Worm (Caenorhabditis elegans) whole organism, L2 larva: ENCODE results near the gene srz-44.
"Not testable (repeated sequence)": the region's sequence is repeated elsewhere in the genome, so short reads cannot be mapped to it uniquely, and the experiment has no call there.

ENCODE experiments used
- C34F6.9 ChIP-seq: fragments of 150-350 bp; optimal IDR thresholded peaks from 2 replicates; lab custom pipeline; 2014; ENCODE audit warnings: missing biosample characterization, missing genetic modification characterization
- F13H6.1 ChIP-seq: sonication (generic microtip); optimal IDR thresholded peaks from 2 replicates; lab custom pipeline; 2016; ENCODE audit warnings: missing genetic modification characterization, missing compliant biosample characterization
- R02D3.7 ChIP-seq: fragments of 150-350 bp; optimal IDR thresholded peaks from 2 replicates; lab custom pipeline; 2014; ENCODE audit warnings: missing biosample characterization, missing genetic modification characterization
- Y55F3AM.14 ChIP-seq: fragments of 200-800 bp; sonication (Bioruptor generic); optimal IDR thresholded peaks from 2 replicates; lab custom pipeline; 2018; ENCODE audit warnings: mild to moderate bottlenecking, missing genetic modification characterization, missing compliant biosample characterization
- ZK546.5 ChIP-seq: sonication (generic microtip); optimal IDR thresholded peaks from 2 replicates; lab custom pipeline; 2017; ENCODE audit warnings: missing biosample characterization, missing genetic modification characterization
- aly-2 ChIP-seq: fragments of 150-350 bp; optimal IDR thresholded peaks from 2 replicates; lab custom pipeline; 2014; ENCODE audit warnings: missing biosample characterization, missing genetic modification characterization
- blmp-1 ChIP-seq: sonication (generic microtip); optimal IDR thresholded peaks from 2 replicates; lab custom pipeline; 2017; ENCODE audit warnings: missing genetic modification characterization, mild to moderate bottlenecking, missing compliant biosample characterization, antibody characterized with exemption, moderate library complexity; ENCODE audit not compliant: insufficient read depth
- ceh-16 ChIP-seq: fragments of 150-350 bp; optimal IDR thresholded peaks from 2 replicates; lab custom pipeline; 2014; ENCODE audit warnings: missing biosample characterization, missing genetic modification characterization
- ceh-82 ChIP-seq: fragments of 150-350 bp; optimal IDR thresholded peaks from 2 replicates; lab custom pipeline; 2014; ENCODE audit warnings: missing biosample characterization, missing genetic modification characterization
- crh-2 ChIP-seq: sonication (generic microtip); optimal IDR thresholded peaks from 2 replicates; lab custom pipeline; 2017; ENCODE audit warnings: missing biosample characterization, missing genetic modification characterization
- dmd-4 ChIP-seq: sonication (generic microtip); optimal IDR thresholded peaks from 2 replicates; lab custom pipeline; 2017; ENCODE audit warnings: missing biosample characterization, missing genetic modification characterization
- lin-13 ChIP-seq: fragments of 150-350 bp; optimal IDR thresholded peaks from 2 replicates; lab custom pipeline; 2014; ENCODE audit warnings: missing biosample characterization, missing genetic modification reagents, missing genetic modification characterization
- lsy-2 ChIP-seq, 2 experiments: fragments of 150-350 bp in 1 of 2; sonication (generic microtip) in 1 of 2; optimal IDR thresholded peaks; 2 replicates each; lab custom pipeline; 2014 to 2017; ENCODE audit warnings: missing biosample characterization in 2 of 2, missing genetic modification characterization in 2 of 2
- mbf-1 ChIP-seq: sonication (generic microtip); optimal IDR thresholded peaks from 2 replicates; lab custom pipeline; 2017; ENCODE audit warnings: missing biosample characterization, missing genetic modification characterization
- nhr-10 ChIP-seq: sonication (generic microtip); optimal IDR thresholded peaks from 2 replicates; lab custom pipeline; 2017; ENCODE audit warnings: missing biosample characterization, missing genetic modification characterization
- nhr-11 ChIP-seq: fragments of 150-350 bp; optimal IDR thresholded peaks from 2 replicates; lab custom pipeline; 2014; ENCODE audit warnings: missing biosample characterization, missing genetic modification characterization
- nhr-129 ChIP-seq: fragments of 150-350 bp; optimal IDR thresholded peaks from 2 replicates; lab custom pipeline; 2014; ENCODE audit warnings: missing biosample characterization, missing genetic modification characterization
- nhr-21 ChIP-seq: fragments of 150-350 bp; optimal IDR thresholded peaks from 2 replicates; lab custom pipeline; 2014; ENCODE audit warnings: missing biosample characterization, missing genetic modification characterization
- nhr-6 ChIP-seq: fragments of 150-350 bp; optimal IDR thresholded peaks from 2 replicates; lab custom pipeline; 2014; ENCODE audit warnings: missing biosample characterization, missing genetic modification characterization
- nhr-77 ChIP-seq: fragments of 150-350 bp; optimal IDR thresholded peaks from 2 replicates; lab custom pipeline; 2014; ENCODE audit warnings: missing biosample characterization, missing genetic modification characterization
- skn-1 ChIP-seq: sonication (generic microtip); optimal IDR thresholded peaks from 2 replicates; lab custom pipeline; 2017; ENCODE audit warnings: missing biosample characterization, missing genetic modification characterization
- sma-3 ChIP-seq: sonication (generic microtip); optimal IDR thresholded peaks from 2 replicates; lab custom pipeline; 2016; ENCODE audit warnings: missing genetic modification reagents, missing genetic modification characterization, missing compliant biosample characterization
- sma-9 ChIP-seq, 2 experiments: fragments of 150-350 bp in 1 of 2; sonication (generic microtip) in 1 of 2; optimal IDR thresholded peaks; 2 replicates each; lab custom pipeline; 2014 to 2016; ENCODE audit warnings: missing genetic modification characterization in 2 of 2, mild to moderate bottlenecking in 1 of 2, missing biosample characterization in 1 of 2, missing compliant biosample characterization in 1 of 2, missing genetic modification reagents in 1 of 2, moderate library complexity in 1 of 2
- snpc-4 ChIP-seq: fragments of 150-350 bp; optimal IDR thresholded peaks from 2 replicates; lab custom pipeline; 2014; ENCODE audit warnings: missing biosample characterization, missing genetic modification characterization
- unc-55 ChIP-seq: fragments of 150-350 bp; sonication (generic microtip); optimal IDR thresholded peaks from 3 replicates; lab custom pipeline; 2014; ENCODE audit warnings: missing biosample characterization, missing genetic modification reagents, missing genetic modification characterization
- zag-1 ChIP-seq: fragments of 150-350 bp; optimal IDR thresholded peaks from 2 replicates; lab custom pipeline; 2014; ENCODE audit warnings: missing biosample characterization, missing genetic modification characterization
- ztf-11 ChIP-seq: sonication (generic microtip); optimal IDR thresholded peaks from 2 replicates; lab custom pipeline; 2017; ENCODE audit warnings: missing biosample characterization, missing genetic modification characterization
- ztf-4 ChIP-seq: fragments of 150-350 bp; optimal IDR thresholded peaks from 2 replicates; lab custom pipeline; 2014; ENCODE audit warnings: missing biosample characterization, missing genetic modification characterization

Gene srz-44

DNA sequence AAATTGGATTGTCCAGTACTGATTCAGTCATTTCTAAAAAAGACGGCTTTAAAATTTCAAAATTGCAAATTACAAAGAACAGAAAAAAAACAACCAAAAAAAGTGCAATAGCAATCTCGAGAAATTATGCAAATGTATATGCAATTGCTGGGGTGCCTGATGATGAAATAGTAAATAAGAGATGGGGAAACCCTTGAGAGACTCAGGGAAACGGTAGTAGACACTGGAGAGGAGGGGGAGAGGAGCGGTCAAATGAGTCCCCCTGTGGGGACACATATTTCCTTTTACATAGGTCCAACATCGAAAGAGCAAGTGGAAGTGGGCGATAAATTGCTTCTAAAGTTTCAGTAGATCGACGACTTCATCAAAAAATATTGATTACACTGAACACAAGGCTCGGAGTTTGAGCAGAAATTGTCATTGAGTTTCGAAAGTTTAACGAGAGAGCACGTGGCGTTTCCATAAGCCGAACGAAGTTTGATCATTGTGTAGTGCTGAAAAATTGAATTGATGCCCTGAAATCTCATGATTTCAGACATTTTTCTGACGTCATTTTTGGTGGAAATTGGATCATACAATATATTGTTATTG is 28.3 kb downstream of the srz-44 start, which contains the start of the genes fbxa-153 and str-12:
Gene fbxa-153, minus strand, starts transcription at position 35 of the 591 bp plus-strand sequence.
Gene str-12, plus strand, starts transcription at position 541 of the 591 bp plus-strand sequence.
- TF ChIP-seq skn-1 (tag; lab: Kevin White, UChicago) (no peak), nhr-129 (tag; lab: Kevin White, UChicago) (peak; percentile 28), zag-1 (tag; lab: Kevin White, UChicago) (peak; percentile 62), nhr-77 (no peak), sma-9 (GFP tag; optimal IDR thresholded peaks at IDR 0.05; lab: Kevin White, UChicago) (peak; percentile 28), sma-9 (tag; optimal IDR thresholded peaks at IDR 0.05; lab: Kevin White, UChicago) (no peak), C34F6.9 (tag; lab: Kevin White, UChicago) (peak; percentile 64), unc-55 (GFP tag; lab: Kevin White, UChicago) (peak; percentile 84), ztf-11 (tag; lab: Kevin White, UChicago) (no peak)

DNA sequence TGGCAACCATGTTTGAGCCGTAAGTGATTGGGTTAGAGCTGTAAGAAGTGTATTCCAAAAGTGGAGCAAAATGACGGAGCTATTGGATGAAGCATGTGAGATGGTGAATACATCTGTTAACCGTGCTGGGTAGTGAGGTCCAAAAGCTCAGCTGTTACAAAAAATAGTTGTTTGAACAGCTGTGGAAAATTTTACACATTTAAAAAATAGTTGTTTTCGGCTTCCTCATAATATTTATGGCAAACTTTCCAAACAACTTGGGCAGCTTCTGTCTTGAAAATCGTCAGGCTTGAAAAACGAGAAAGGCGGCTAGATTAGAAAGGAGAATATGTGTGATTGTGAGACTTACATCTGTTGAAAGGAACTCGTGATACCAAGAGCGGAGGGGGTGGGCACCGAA is 33.7 kb downstream of the srz-44 start, which contains the start of gene fbxa-154:
Gene fbxa-154, minus strand, starts transcription at position 101 of the 400 bp plus-strand sequence.
- TF ChIP-seq blmp-1 (tag; lab: Kevin White, UChicago), result no peak
- TF ChIP-seq nhr-11 (tag; lab: Kevin White, UChicago), result no peak

DNA sequence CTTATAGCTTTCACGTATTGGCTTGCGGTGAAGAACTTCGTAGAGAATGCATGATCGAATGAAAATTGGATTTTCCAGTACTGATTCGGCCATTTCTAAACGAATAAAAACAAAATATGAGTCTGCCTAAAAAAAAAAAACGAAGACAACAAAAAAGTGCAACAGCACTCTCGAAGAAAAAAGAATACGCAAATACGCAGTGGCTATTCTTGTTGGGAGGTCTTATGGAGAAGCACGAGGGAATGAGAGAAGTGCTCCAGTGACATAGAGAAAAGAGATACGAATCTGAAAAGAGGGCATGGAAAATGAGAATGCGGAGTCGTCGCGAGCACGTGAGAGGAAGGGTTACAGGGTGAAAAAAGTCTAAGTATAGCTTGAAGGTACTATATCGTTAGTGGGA is 36.5 kb downstream of the srz-44 start, which contains the start of gene fbxa-152:
Gene fbxa-152, minus strand, starts transcription at position 101 of the 400 bp plus-strand sequence.
- TF ChIP-seq nhr-6 (tag; lab: Kevin White, UChicago) (no peak), ceh-82 (tag; lab: Kevin White, UChicago) (no peak), mbf-1 (no peak), Y55F3AM.14 (no peak), zag-1 (tag; lab: Kevin White, UChicago) (no peak), ceh-16 (no peak), nhr-77 (no peak), ZK546.5 (tag; lab: Kevin White, UChicago) (no peak), ztf-4 (tag; lab: Kevin White, UChicago) (no peak), dmd-4 (tag; lab: Kevin White, UChicago) (no peak), R02D3.7 (no peak)

DNA sequence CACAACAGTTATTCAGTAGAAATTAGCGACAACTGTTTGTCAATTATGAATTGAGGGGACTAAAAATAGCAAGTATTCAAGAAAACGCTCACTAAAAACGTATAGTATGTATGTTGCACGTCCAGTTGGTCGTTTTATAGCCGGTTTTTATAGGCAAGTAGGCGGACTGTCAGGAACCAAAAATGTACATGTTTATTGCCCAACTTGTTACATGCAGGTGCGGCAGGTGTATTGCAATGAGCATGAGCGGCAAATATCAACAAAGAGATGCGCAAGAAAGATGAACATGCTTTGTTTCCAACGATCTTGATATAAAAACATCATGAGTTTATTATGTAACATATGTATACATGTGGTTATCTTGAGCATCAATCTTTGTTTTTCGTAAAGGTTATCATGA is 39.0 kb downstream of the srz-44 start, which contains the start of gene B0391.14:
Gene B0391.14, minus strand, starts transcription at position 101 of the 400 bp plus-strand sequence.
- not testable (repeated sequence) for TF ChIP-seq sma-9 (GFP tag; optimal IDR thresholded peaks at IDR 0.05; lab: Kevin White, UChicago); sma-9 (tag; optimal IDR thresholded peaks at IDR 0.05; lab: Kevin White, UChicago); nhr-10 (tag; lab: Kevin White, UChicago); nhr-11 (tag; lab: Kevin White, UChicago)

DNA sequence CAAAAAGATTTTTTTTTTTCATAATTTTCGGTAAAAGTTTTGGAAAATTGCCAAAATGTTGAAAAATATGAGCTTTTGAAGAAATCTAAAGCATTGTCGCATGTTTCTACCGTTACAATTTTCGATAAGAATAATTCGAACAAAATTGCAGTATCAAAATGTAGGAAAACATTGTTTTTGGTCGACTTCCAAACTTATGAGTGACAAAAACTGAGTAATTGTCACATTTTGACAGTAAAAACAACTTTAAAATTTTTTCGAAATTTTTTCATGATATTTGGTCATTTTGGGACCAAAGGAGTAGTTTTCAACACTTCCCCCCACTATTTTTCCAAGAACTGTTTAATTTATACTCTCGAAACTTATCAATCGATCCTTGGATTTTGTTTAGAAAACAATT is 44.2 kb downstream of the srz-44 start, which contains the start of gene fbxa-139:
Gene fbxa-139, minus strand, starts transcription at position 101 of the 400 bp plus-strand sequence.
- no peak for TF ChIP-seq nhr-21
- no peak for TF ChIP-seq nhr-11 (tag; lab: Kevin White, UChicago)
- TF ChIP-seq snpc-4, result no peak
- TF ChIP-seq aly-2, result no peak
- no peak for TF ChIP-seq crh-2 (tag; lab: Kevin White, UChicago)
- TF ChIP-seq nhr-77, result no peak

DNA sequence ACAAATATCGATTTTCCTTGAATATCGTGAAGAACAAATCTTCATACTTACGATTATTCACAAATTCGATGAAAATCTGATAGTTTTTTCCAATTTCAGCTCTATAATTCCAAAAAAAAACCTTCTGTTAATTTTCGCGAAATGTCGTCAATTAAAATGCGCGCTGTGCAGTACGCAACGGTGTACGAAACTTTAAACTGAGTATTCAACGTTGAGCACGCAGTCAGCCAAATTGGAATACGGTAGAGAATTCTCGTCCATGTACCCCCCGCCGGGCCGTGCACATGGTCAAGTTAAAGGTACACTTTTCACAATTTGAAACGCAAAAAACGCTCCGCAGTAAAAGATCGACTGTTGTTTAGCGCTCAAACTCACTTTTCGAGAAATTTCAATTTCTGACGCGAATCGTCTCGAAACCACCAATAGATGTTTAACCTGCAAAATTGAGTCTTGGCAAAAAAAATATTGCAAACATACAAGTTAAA is 48.5 kb downstream of the srz-44 start, which contains the start of gene F28F8.7:
Gene F28F8.7, minus strand, starts transcription at position 435 of the 485 bp plus-strand sequence.
- TF ChIP-seq crh-2 (tag; lab: Kevin White, UChicago) (peak; percentile 24), nhr-129 (tag; lab: Kevin White, UChicago) (peak; percentile 7), sma-3 (GFP tag; lab: Kevin White, UChicago) (peak; percentile 49), unc-55 (GFP tag; lab: Kevin White, UChicago) (peak; percentile 65), lin-13 (GFP tag; lab: Kevin White, UChicago) (peak; percentile 9), F13H6.1 (tag; lab: Kevin White, UChicago) (peak; percentile 25), lsy-2 (tag; optimal IDR thresholded peaks at IDR 0.05; lab: Kevin White, UChicago) (peak; percentile 65 to 95)
